Fruit fly (Drosophila melanogaster) whole organism, pupa: ENCODE results near the gene MBD-R2.
A peak's percentile ranks its signal among the peaks of the same experiment; 100 is the strongest.

ENCODE experiments used
- CG10348 ChIP-seq: fragments of 200-800 bp; sonication (Bioruptor generic); IDR thresholded peaks from 2 replicates; pipeline ENCODE4 v1.3.6; 2022; ENCODE audit warnings: missing biosample characterization, missing genetic modification characterization
- CG12605 ChIP-seq: fragments of 200-800 bp; sonication (Bioruptor generic); IDR thresholded peaks from 2 replicates; pipeline ENCODE4 v1.3.6; 2022; ENCODE audit warnings: missing biosample characterization, missing genetic modification characterization
- CG13204 ChIP-seq: fragments of 200-800 bp; sonication (Bioruptor generic); optimal IDR thresholded peaks from 2 replicates; lab custom pipeline; 2018; ENCODE audit warnings: missing biosample characterization, mild to moderate bottlenecking, missing genetic modification characterization, moderate library complexity
- CG14655 ChIP-seq: fragments of 200-800 bp; sonication (Bioruptor generic); optimal IDR thresholded peaks from 3 replicates; lab custom pipeline; 2017; ENCODE audit warnings: mild to moderate bottlenecking, missing biosample characterization, missing genetic modification reagents, missing genetic modification characterization
- CG15710 ChIP-seq: fragments of 200-800 bp; sonication (Bioruptor generic); optimal IDR thresholded peaks from 2 replicates; lab custom pipeline; 2018; ENCODE audit warnings: missing biosample characterization, mild to moderate bottlenecking, missing genetic modification characterization, moderate library complexity
- CG17806 ChIP-seq: fragments of 200-800 bp; sonication (Bioruptor generic); optimal IDR thresholded peaks from 2 replicates; lab custom pipeline; 2018; ENCODE audit warnings: missing biosample characterization, mild to moderate bottlenecking, missing genetic modification characterization, moderate library complexity
- CG32121 ChIP-seq: fragments of 200-800 bp; sonication (Bioruptor generic); IDR thresholded peaks from 2 replicates; pipeline ENCODE4 v1.3.6; 2022; ENCODE audit warnings: missing biosample characterization, missing genetic modification characterization
- CG34367 ChIP-seq: fragments of 200-800 bp; sonication (Bioruptor generic); optimal IDR thresholded peaks from 2 replicates; lab custom pipeline; 2018; ENCODE audit warnings: missing biosample characterization, mild to moderate bottlenecking, missing genetic modification characterization
- CG4496 ChIP-seq: fragments of 200-800 bp; sonication (Bioruptor generic); IDR thresholded peaks from 3 replicates; pipeline ENCODE4 v1.3.6; 2022; ENCODE audit warnings: missing biosample characterization, missing genetic modification characterization
- CG8159 ChIP-seq: fragments of 200-800 bp; sonication (Bioruptor generic); optimal IDR thresholded peaks from 3 replicates; lab custom pipeline; 2018; ENCODE audit warnings: missing biosample characterization, mild to moderate bottlenecking, missing genetic modification characterization, moderate library complexity
- CG8301 ChIP-seq: fragments of 200-800 bp; sonication (Bioruptor generic); optimal IDR thresholded peaks from 2 replicates; lab custom pipeline; 2018; ENCODE audit warnings: missing biosample characterization, mild to moderate bottlenecking, missing genetic modification characterization
- CG9948 ChIP-seq: fragments of 200-800 bp; sonication (Bioruptor generic); optimal IDR thresholded peaks from 2 replicates; lab custom pipeline; 2018; ENCODE audit warnings: missing biosample characterization, mild to moderate bottlenecking, missing genetic modification characterization, moderate library complexity
- D1 ChIP-seq: fragments of 200-800 bp; sonication (Bioruptor generic); optimal IDR thresholded peaks from 2 replicates; lab custom pipeline; 2018; ENCODE audit warnings: missing biosample characterization, mild to moderate bottlenecking, missing genetic modification characterization, moderate library complexity
- EcR ChIP-seq: fragments of 200-800 bp; sonication (Bioruptor generic); optimal IDR thresholded peaks from 3 replicates; lab custom pipeline; 2019; ENCODE audit warnings: missing biosample characterization, missing genetic modification characterization, mild to moderate bottlenecking, moderate library complexity, missing genetic modification reagents
- Ets98B ChIP-seq: fragments of 200-800 bp; sonication (Bioruptor generic); IDR thresholded peaks from 2 replicates; pipeline ENCODE4 v1.3.6; 2022; ENCODE audit warnings: missing biosample characterization, missing genetic modification characterization
- Pif1A ChIP-seq: fragments of 200-800 bp; sonication (Bioruptor generic); optimal IDR thresholded peaks from 3 replicates; lab custom pipeline; 2016; ENCODE audit warnings: missing biosample characterization, missing genetic modification characterization
- Pif1B ChIP-seq: fragments of 200-800 bp; sonication (Bioruptor generic); optimal IDR thresholded peaks from 3 replicates; lab custom pipeline; 2016; ENCODE audit warnings: missing biosample characterization, missing genetic modification characterization
- Snoo ChIP-seq: fragments of 200-800 bp; sonication (Bioruptor generic); optimal IDR thresholded peaks from 3 replicates; lab custom pipeline; 2017; ENCODE audit warnings: missing biosample characterization, mild to moderate bottlenecking, missing genetic modification characterization, inconsistent platforms
- fd96Ca ChIP-seq: fragments of 200-800 bp; sonication (Bioruptor generic); IDR thresholded peaks from 3 replicates; pipeline ENCODE4 v1.3.6; 2022; ENCODE audit warnings: missing biosample characterization, missing genetic modification characterization
- gl ChIP-seq: fragments of 200-800 bp; sonication (Bioruptor generic); optimal IDR thresholded peaks from 2 replicates; lab custom pipeline; 2018; ENCODE audit warnings: missing biosample characterization, mild to moderate bottlenecking, missing genetic modification characterization
- rn ChIP-seq: fragments of 200-800 bp; sonication (Bioruptor generic); IDR thresholded peaks from 2 replicates; pipeline ENCODE4 v1.3.6; 2022; ENCODE audit warnings: missing biosample characterization, missing genetic modification characterization

The MBD-R2 gene

dm6 chr3R:12345989-12346388 is 10.1 kb downstream of the MBD-R2 start:
- TF ChIP-seq CG8159: peak; percentile 15
- no peak for TF ChIP-seq CG4496 (GFP tag; lab: Robert Waterston, UW)

- TF ChIP-seq CG34367 (tag; lab: Kevin White, UChicago): no peak
- no peak for TF ChIP-seq CG8301 (tag; lab: Kevin White, UChicago)
- TF ChIP-seq D1: no peak
- TF ChIP-seq CG12605 (GFP tag; lab: Robert Waterston, UW): no peak
These were observed 11.0 kb downstream of the MBD-R2 start for dm6 chr3R:12344914-12345549.

DNA sequence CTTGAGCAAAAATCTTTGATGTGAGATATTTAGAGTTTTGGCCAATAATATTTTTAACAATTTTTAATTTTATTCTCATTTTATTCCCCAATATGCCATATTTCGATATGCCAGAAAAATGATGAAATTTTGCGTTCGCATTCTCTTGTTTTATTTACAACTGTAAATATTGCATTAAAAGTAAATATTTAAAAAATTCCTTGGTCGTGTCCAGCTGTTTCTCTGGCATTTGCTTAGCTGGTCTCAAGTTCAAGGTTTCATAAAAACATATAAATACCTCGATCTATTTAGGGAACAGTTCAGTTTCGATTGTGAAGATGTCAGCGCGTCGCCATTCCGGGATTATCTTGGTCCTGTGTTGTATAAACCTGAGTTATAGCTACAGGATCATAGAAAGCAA is 14.7 kb downstream of the MBD-R2 start, which contains the start of gene Sgsf:
Gene Sgsf, plus strand, starts transcription at position 301 of the 400 bp plus-strand sequence.
- TF ChIP-seq CG12605 (GFP tag; lab: Robert Waterston, UW) (no peak), EcR (GFP tag; lab: Kevin White, UChicago) (no peak), rn (GFP tag; lab: Robert Waterston, UW) (no peak), CG15710 (no peak), CG10348 (GFP tag; lab: Robert Waterston, UW) (no peak), CG8301 (tag; lab: Kevin White, UChicago) (no peak), CG9948 (no peak), fd96Ca (GFP tag; lab: Robert Waterston, UW) (no peak), CG13204 (no peak), CG32121 (GFP tag; lab: Robert Waterston, UW) (no peak), Snoo (tag; lab: Kevin White, UChicago) (no peak)
- TF ChIP-seq, all 21 proteins: peak for 0

- TF ChIP-seq gl (tag; lab: Kevin White, UChicago) (no peak), CG17806 (no peak), CG14655 (GFP tag; lab: Kevin White, UChicago) (no peak), CG10348 (GFP tag; lab: Robert Waterston, UW) (no peak), Ets98B (GFP tag; lab: Robert Waterston, UW) (no peak), CG13204 (no peak), CG4496 (GFP tag; lab: Robert Waterston, UW) (no peak), CG8301 (tag; lab: Kevin White, UChicago) (no peak)
These were observed 26.2 kb downstream of the MBD-R2 start for dm6 chr3R:12329827-12330226.

DNA sequence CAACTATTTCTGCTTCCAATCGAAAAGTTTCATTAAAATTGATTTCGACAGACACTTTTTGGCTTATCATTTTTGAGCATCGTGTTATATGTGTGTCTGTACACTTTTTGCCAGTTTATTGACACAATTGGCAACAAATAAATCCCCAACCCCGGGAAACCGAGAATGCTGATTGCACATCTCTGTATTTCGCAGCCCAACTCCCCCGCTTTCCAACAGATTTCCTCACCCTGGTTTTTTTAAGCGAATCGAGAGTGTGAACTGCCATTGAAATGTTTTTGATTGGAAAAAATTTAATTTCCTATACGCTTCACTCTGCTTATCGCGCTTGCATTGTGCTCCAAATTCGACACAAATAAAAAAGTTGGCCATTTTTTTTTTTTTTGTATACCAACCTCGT is 29.2 kb downstream of the MBD-R2 start:
- no peak for TF ChIP-seq rn (GFP tag; lab: Robert Waterston, UW)
- no peak for TF ChIP-seq CG12605 (GFP tag; lab: Robert Waterston, UW)
- TF ChIP-seq CG8301 (tag; lab: Kevin White, UChicago): no peak
- TF ChIP-seq, all 21 proteins: peak for 0

DNA sequence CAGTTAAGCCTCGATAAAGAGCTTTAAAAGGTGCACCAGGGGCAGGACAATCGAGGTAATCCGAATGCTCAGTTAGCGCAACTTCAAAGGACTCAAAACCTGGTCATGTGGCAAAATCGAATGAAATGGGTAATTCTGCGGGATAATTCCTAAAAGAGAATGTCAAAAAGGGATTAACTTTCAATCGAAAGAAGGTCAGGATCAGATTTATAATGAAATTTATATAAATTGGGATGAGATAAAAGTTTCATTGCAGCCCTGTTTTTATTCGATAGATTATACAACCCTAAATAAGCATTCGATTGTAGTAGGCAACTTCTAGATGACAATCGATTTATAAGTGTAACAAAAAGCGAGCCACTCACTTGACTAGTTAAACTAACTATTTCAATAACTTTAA is 32.8 kb downstream of the MBD-R2 start, which contains the start of gene CG10013:
Gene CG10013, plus strand, starts transcription at position 301 of the 400 bp plus-strand sequence.
- TF ChIP-seq CG34367 (tag; lab: Kevin White, UChicago): no peak
- TF ChIP-seq rn (GFP tag; lab: Robert Waterston, UW): no peak
- no peak for TF ChIP-seq Ets98B (GFP tag; lab: Robert Waterston, UW)
- TF ChIP-seq CG15710: no peak
- TF ChIP-seq EcR (GFP tag; lab: Kevin White, UChicago): no peak
- no peak for TF ChIP-seq CG4496 (GFP tag; lab: Robert Waterston, UW)
- TF ChIP-seq CG14655 (GFP tag; lab: Kevin White, UChicago): no peak
- no peak for TF ChIP-seq CG9948
- TF ChIP-seq Snoo (tag; lab: Kevin White, UChicago): no peak
- no peak for TF ChIP-seq fd96Ca (GFP tag; lab: Robert Waterston, UW)
- no peak for TF ChIP-seq CG32121 (GFP tag; lab: Robert Waterston, UW)
- TF ChIP-seq CG10348 (GFP tag; lab: Robert Waterston, UW): no peak
- no peak for TF ChIP-seq gl (tag; lab: Kevin White, UChicago)
- TF ChIP-seq CG12605 (GFP tag; lab: Robert Waterston, UW): no peak
- no peak for TF ChIP-seq CG8301 (tag; lab: Kevin White, UChicago)
- TF ChIP-seq, all 21 proteins: peak for 0

DNA sequence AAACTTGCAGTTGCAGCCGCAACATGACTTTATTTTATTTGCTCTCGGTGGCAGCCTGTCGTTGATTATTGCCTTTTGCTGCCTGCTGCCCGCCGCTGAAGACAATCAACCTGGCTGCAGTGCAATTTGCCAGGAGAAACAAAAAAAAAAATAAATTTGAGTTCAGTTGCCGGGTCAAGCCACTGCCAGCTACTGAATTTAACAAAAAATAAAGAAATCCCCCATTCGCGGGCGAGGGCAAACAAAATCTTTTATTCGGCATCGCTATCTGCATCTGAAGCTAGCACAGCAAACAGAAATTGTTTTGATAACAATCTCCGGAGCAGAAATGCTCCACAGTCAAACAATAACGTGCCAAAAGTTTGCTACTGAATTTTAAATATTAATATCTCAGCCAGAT is 38.7 kb downstream of the MBD-R2 start:
- no peak for TF ChIP-seq Ets98B (GFP tag; lab: Robert Waterston, UW)
- TF ChIP-seq CG8301 (tag; lab: Kevin White, UChicago): no peak
- TF ChIP-seq rn (GFP tag; lab: Robert Waterston, UW): no peak
- TF ChIP-seq gl (tag; lab: Kevin White, UChicago): no peak
- TF ChIP-seq CG12605 (GFP tag; lab: Robert Waterston, UW): no peak
- no peak for TF ChIP-seq CG10348 (GFP tag; lab: Robert Waterston, UW)
- TF ChIP-seq Pif1A: no peak
- TF ChIP-seq CG15710: no peak
- no peak for TF ChIP-seq CG13204
- TF ChIP-seq CG32121 (GFP tag; lab: Robert Waterston, UW): no peak
- no peak for TF ChIP-seq CG9948
- TF ChIP-seq CG8159: no peak
- TF ChIP-seq EcR (GFP tag; lab: Kevin White, UChicago): no peak
- TF ChIP-seq CG17806: no peak
- TF ChIP-seq Snoo (tag; lab: Kevin White, UChicago): no peak
- no peak for TF ChIP-seq CG4496 (GFP tag; lab: Robert Waterston, UW)
- no peak for TF ChIP-seq fd96Ca (GFP tag; lab: Robert Waterston, UW)
- no peak for TF ChIP-seq Pif1B (GFP tag; lab: Kevin White, UChicago)
- no peak for TF ChIP-seq CG34367 (tag; lab: Kevin White, UChicago)
- TF ChIP-seq, all 21 proteins: peak for 0
